Fruit fly (Drosophila melanogaster) Kc167 (cell line): Measurements from ENCODE around the gene Trm7-32.

Source experiments
- Myc ChIP-seq: fragments of >200 bp; optimal IDR thresholded peaks from 2 replicates; lab custom pipeline; 2017; ENCODE audit warnings: missing external identifiers
- Sin3A ChIP-seq: fragments of >200 bp; optimal IDR thresholded peaks from 2 replicates; lab custom pipeline; 2018; ENCODE audit warnings: missing external identifiers
- h ChIP-seq: fragments of >200 bp; optimal IDR thresholded peaks from 3 replicates; lab custom pipeline; 2018; ENCODE audit warnings: missing external identifiers
- insv ChIP-seq: fragments of >200 bp; optimal IDR thresholded peaks from 3 replicates; lab custom pipeline; 2018; ENCODE audit warnings: missing external identifiers
- psq ChIP-seq: fragments of >200 bp; optimal IDR thresholded peaks from 2 replicates; lab custom pipeline; 2017; ENCODE audit warnings: missing external identifiers
- ttk ChIP-seq: sonication (Bioruptor generic); optimal IDR thresholded peaks from 2 replicates; lab custom pipeline; 2017; ENCODE audit warnings: missing external identifiers

The Trm7-32 gene

dm6 chr3R:17053415-17054177 lies 13.1 kb downstream of the Trm7-32 start, which contains the start of gene Dad:
TSS of gene Dad (plus strand) at chr3R:17054007.
- no peak for TF ChIP-seq Myc (lab: Kevin White, UChicago)

dm6 chr3R:17054528-17054927 lies 14.0 kb downstream of the Trm7-32 start:
- TF ChIP-seq insv (no peak), ttk (lab: Kevin White, UChicago) (no peak), psq (lab: Kevin White, UChicago) (no peak), h (lab: Kevin White, UChicago) (no peak), Sin3A (lab: Kevin White, UChicago) (no peak), Myc (lab: Kevin White, UChicago) (no peak)

dm6 chr3R:17056183-17056904 lies 15.9 kb downstream of the Trm7-32 start:
- TF ChIP-seq psq (lab: Kevin White, UChicago) = no peak
- no peak for TF ChIP-seq Sin3A (lab: Kevin White, UChicago)
- no peak for TF ChIP-seq insv
- no peak for TF ChIP-seq Myc (lab: Kevin White, UChicago)
- TF ChIP-seq h (lab: Kevin White, UChicago) = no peak
- no peak for TF ChIP-seq ttk (lab: Kevin White, UChicago)

- TF ChIP-seq Sin3A (lab: Kevin White, UChicago) = no peak
- no peak for TF ChIP-seq Myc (lab: Kevin White, UChicago)
- no peak for TF ChIP-seq insv
- no peak for TF ChIP-seq ttk (lab: Kevin White, UChicago)
- no peak for TF ChIP-seq psq (lab: Kevin White, UChicago)
- TF ChIP-seq h (lab: Kevin White, UChicago) = no peak
Measured at dm6 chr3R:17056905-17057251, 16.4 kb downstream of the Trm7-32 start.

- TF ChIP-seq psq (lab: Kevin White, UChicago) = no peak
- no peak for TF ChIP-seq Myc (lab: Kevin White, UChicago)
- no peak for TF ChIP-seq ttk (lab: Kevin White, UChicago)
- no peak for TF ChIP-seq h (lab: Kevin White, UChicago)
- no peak for TF ChIP-seq insv
- TF ChIP-seq Sin3A (lab: Kevin White, UChicago) = no peak
Measured at dm6 chr3R:17059100-17059810, 18.8 kb downstream of the Trm7-32 start.

dm6 chr3R:17059811-17060169 lies 19.3 kb downstream of the Trm7-32 start:
- TF ChIP-seq Myc (lab: Kevin White, UChicago) (no peak), Sin3A (lab: Kevin White, UChicago) (no peak), ttk (lab: Kevin White, UChicago) (no peak), insv (no peak), psq (lab: Kevin White, UChicago) (no peak), h (lab: Kevin White, UChicago) (no peak)

dm6 chr3R:17060244-17060664 lies 19.8 kb downstream of the Trm7-32 start:
- TF ChIP-seq insv = no peak
- no peak for TF ChIP-seq Myc (lab: Kevin White, UChicago)
- TF ChIP-seq psq (lab: Kevin White, UChicago) = no peak
- TF ChIP-seq Sin3A (lab: Kevin White, UChicago) = no peak
- no peak for TF ChIP-seq h (lab: Kevin White, UChicago)
- TF ChIP-seq ttk (lab: Kevin White, UChicago) = no peak

dm6 chr3R:17060809-17061394 lies 20.4 kb downstream of the Trm7-32 start:
- TF ChIP-seq psq (lab: Kevin White, UChicago) = no peak
- TF ChIP-seq insv = no peak
- TF ChIP-seq h (lab: Kevin White, UChicago) = no peak
- no peak for TF ChIP-seq ttk (lab: Kevin White, UChicago)
- TF ChIP-seq Sin3A (lab: Kevin White, UChicago) = no peak
- no peak for TF ChIP-seq Myc (lab: Kevin White, UChicago)

dm6 chr3R:17061736-17062371 lies 21.4 kb downstream of the Trm7-32 start:
- TF ChIP-seq h (lab: Kevin White, UChicago) (no peak), Sin3A (lab: Kevin White, UChicago) (no peak), Myc (lab: Kevin White, UChicago) (no peak), ttk (lab: Kevin White, UChicago) (no peak), psq (lab: Kevin White, UChicago) (no peak), insv (no peak)

dm6 chr3R:17062705-17063104 lies 22.2 kb downstream of the Trm7-32 start:
- TF ChIP-seq h (lab: Kevin White, UChicago) (no peak), ttk (lab: Kevin White, UChicago) (no peak), Myc (lab: Kevin White, UChicago) (no peak), psq (lab: Kevin White, UChicago) (no peak), Sin3A (lab: Kevin White, UChicago) (no peak), insv (no peak)

dm6 chr3R:17063763-17064162 lies 23.3 kb downstream of the Trm7-32 start:
- TF ChIP-seq Myc (lab: Kevin White, UChicago) (no peak), insv (no peak), Sin3A (lab: Kevin White, UChicago) (no peak), psq (lab: Kevin White, UChicago) (no peak), h (lab: Kevin White, UChicago) (no peak), ttk (lab: Kevin White, UChicago) (no peak)
